Worm (Caenorhabditis elegans): ENCODE results near the gene F49F1.4.

DNA sequence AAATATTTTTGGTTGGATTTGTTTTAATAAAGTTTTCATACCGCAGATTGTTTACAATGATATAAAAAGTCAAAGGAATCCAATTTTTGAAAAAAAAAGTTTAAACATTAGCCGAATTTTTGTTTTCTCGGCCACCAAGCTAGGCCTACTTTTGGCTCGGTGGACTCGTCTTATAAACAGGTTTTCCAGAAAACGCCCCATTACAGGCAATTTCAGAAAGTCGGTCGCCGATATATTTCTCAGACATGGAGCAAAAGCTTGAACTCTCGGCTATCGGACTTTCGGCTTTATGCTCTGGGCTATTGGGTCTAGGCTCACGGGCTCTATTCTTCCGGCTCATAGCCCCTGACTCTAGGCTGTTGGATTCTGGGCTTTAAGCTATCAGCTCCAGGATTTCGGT is 32.4 kb downstream of the F49F1.4 start:
- TF ChIP-seq nhr-76 (tag; optimal IDR thresholded peaks at IDR 0.05) (no peak), lin-13 (tag; optimal IDR thresholded peaks at IDR 0.05) (no peak), unc-120 (tag; optimal IDR thresholded peaks at IDR 0.05; ENCODE audit: poor library complexity, severe bottlenecking) (no peak), nhr-237 (tag; optimal IDR thresholded peaks at IDR 0.05) (no peak), blmp-1 (tag; optimal IDR thresholded peaks at IDR 0.05) (no peak), pha-4 (tag; optimal IDR thresholded peaks at IDR 0.05) (no peak), nhr-2 (tag; optimal IDR thresholded peaks at IDR 0.05) (no peak), nhr-12 (tag; optimal IDR thresholded peaks at IDR 0.05) (no peak), ztf-11 (tag; optimal IDR thresholded peaks at IDR 0.05) (no peak), mep-1 (tag; optimal IDR thresholded peaks at IDR 0.05) (no peak), snpc-4 (tag; optimal IDR thresholded peaks at IDR 0.05) (no peak), elt-3 (tag; optimal IDR thresholded peaks at IDR 0.05) (no peak), unc-62 (GFP tag; optimal IDR thresholded peaks at IDR 0.05) (no peak)

Measured in whole organism, mixed stage, embryonic.